Worm (Caenorhabditis elegans): Measurements from ENCODE around the gene srx-9.
"Not testable (repeated sequence)": the region's sequence is repeated elsewhere in the genome, so short reads cannot be mapped to it uniquely, and the experiment has no call there.

ce11 chrV:7345494-7345893, 49.8 kb downstream of the srx-9 start, which contains the start of gene nhr-147:
- not testable (repeated sequence) for TF ChIP-seq sptf-1 (tag; optimal IDR thresholded peaks at IDR 0.05); mep-1 (tag; optimal IDR thresholded peaks at IDR 0.05); zag-1 (tag; optimal IDR thresholded peaks at IDR 0.05); pqm-1 (tag; optimal IDR thresholded peaks at IDR 0.05); ama-1 (optimal IDR thresholded peaks at IDR 0.05); nhr-76 (tag; optimal IDR thresholded peaks at IDR 0.05); mef-2 (tag; optimal IDR thresholded peaks at IDR 0.05); tbx-2 (tag; optimal IDR thresholded peaks at IDR 0.05); unc-62 (GFP tag; optimal IDR thresholded peaks at IDR 0.05)

Data from whole organism, L1 larva.